4 fruit fly cellular contexts compared by ENCODE assay signal in genomic region chr3R:14285059-14285953, dm6.
TF ChIP-seq lines count a peak whose summit lies in the region.

No protein-coding gene starts in this region.

- TF ChIP-seq CTCF in whole organism, embryonic (GFP tag; optimal IDR thresholded peaks at IDR 0.05; lab: Kevin White, UChicago), result no peak

TF ChIP-seq in whole organism, adult, 20 proteins besides CTCF, POLR2A, EP300 and RAD21:
- TF ChIP-seq toe (GFP tag; optimal IDR thresholded peaks at IDR 0.05; lab: Kevin White, UChicago), result no peak
- peak; percentile 1 for TF ChIP-seq pad (GFP tag; optimal IDR thresholded peaks at IDR 0.05; lab: Kevin White, UChicago)
- TF ChIP-seq Mnt (GFP tag; optimal IDR thresholded peaks at IDR 0.05; lab: Kevin White, UChicago), result peak; percentile 37
- TF ChIP-seq CG33017 (tag; optimal IDR thresholded peaks at IDR 0.05; lab: Kevin White, UChicago), result no peak
- no peak for TF ChIP-seq Hr96 (GFP tag; optimal IDR thresholded peaks at IDR 0.05; lab: Kevin White, UChicago)
- no peak for TF ChIP-seq CG1620 (GFP tag; optimal IDR thresholded peaks at IDR 0.05; lab: Kevin White, UChicago)
- no peak for TF ChIP-seq CG11617 (GFP tag; optimal IDR thresholded peaks at IDR 0.05; lab: Kevin White, UChicago)
- TF ChIP-seq CG7101 (tag; optimal IDR thresholded peaks at IDR 0.05; lab: Kevin White, UChicago), result peak; percentile 9
- peak; percentile 96 for TF ChIP-seq kay (GFP tag; lab: Kevin White, UChicago; ENCODE audit: borderline replicate concordance)
- peak; percentile 39 for TF ChIP-seq CG7045 (GFP tag; optimal IDR thresholded peaks at IDR 0.05; lab: Kevin White, UChicago)
- no peak for TF ChIP-seq CG12768 (GFP tag; optimal IDR thresholded peaks at IDR 0.05; lab: Kevin White, UChicago)
- peak; percentile 58 for TF ChIP-seq CG5204 (GFP tag; optimal IDR thresholded peaks at IDR 0.05; lab: Kevin White, UChicago)
- peak; percentile 96 for TF ChIP-seq ovo (GFP tag; optimal IDR thresholded peaks at IDR 0.05; lab: Kevin White, UChicago)
- TF ChIP-seq cic (GFP tag; optimal IDR thresholded peaks at IDR 0.05; lab: Kevin White, UChicago), result peak; percentile 76
- TF ChIP-seq cnc (optimal IDR thresholded peaks at IDR 0.05; lab: Kevin White, UChicago), result no peak
- no peak for TF ChIP-seq tj (GFP tag; optimal IDR thresholded peaks at IDR 0.05; lab: Kevin White, UChicago)
- TF ChIP-seq Crg-1 (GFP tag; optimal IDR thresholded peaks at IDR 0.05; lab: Kevin White, UChicago), result no peak
- TF ChIP-seq bab1 (GFP tag; optimal IDR thresholded peaks at IDR 0.05; lab: Kevin White, UChicago), result no peak
- TF ChIP-seq Clk (GFP tag; optimal IDR thresholded peaks at IDR 0.05; lab: Kevin White, UChicago), result no peak
- peak; percentile 5 for TF ChIP-seq CG14711 (tag; optimal IDR thresholded peaks at IDR 0.05; lab: Kevin White, UChicago)

TF ChIP-seq in whole organism, embryonic, 481 proteins besides CTCF, POLR2A, EP300 and RAD21 (continues in another document):
- TF ChIP-seq CG13624 (GFP tag; optimal IDR thresholded peaks at IDR 0.05; lab: Kevin White, UChicago) (no peak), yki (optimal IDR thresholded peaks at IDR 0.05; lab: Kevin White, UChicago) (peak; percentile 2), tll (GFP tag; optimal IDR thresholded peaks at IDR 0.05; lab: Kevin White, UChicago) (no peak), cg (GFP tag; optimal IDR thresholded peaks at IDR 0.05; lab: Kevin White, UChicago) (peak; percentile 46), salm (tag; optimal IDR thresholded peaks at IDR 0.05; lab: Kevin White, UChicago) (peak; percentile 1), hkb (optimal IDR thresholded peaks at IDR 0.05; lab: Kevin White, UChicago) (no peak), hkb (GFP tag; IDR thresholded peaks at IDR 0.05; lab: Robert Waterston, UW) (no peak), sqz (GFP tag; optimal IDR thresholded peaks at IDR 0.05; lab: Kevin White, UChicago) (no peak), CG18262 (tag; optimal IDR thresholded peaks at IDR 0.05; lab: Kevin White, UChicago) (peak; percentile 10), bcd (GFP tag; optimal IDR thresholded peaks at IDR 0.05; lab: Kevin White, UChicago) (peak; percentile 18), CG11695 (GFP tag; IDR thresholded peaks at IDR 0.05; lab: Robert Waterston, UW) (no peak), CG33213 (GFP tag; optimal IDR thresholded peaks at IDR 0.05; lab: Kevin White, UChicago) (peak; percentile 5), sna (GFP tag; IDR thresholded peaks at IDR 0.05; lab: Robert Waterston, UW; ENCODE audit: partially characterized antibody) (no peak), Sox100B (GFP tag; optimal IDR thresholded peaks at IDR 0.05; lab: Kevin White, UChicago) (no peak), tio (GFP tag; optimal IDR thresholded peaks at IDR 0.05; lab: Kevin White, UChicago) (peak; percentile 34), sc (optimal IDR thresholded peaks at IDR 0.05; lab: Kevin White, UChicago) (no peak), sc (GFP tag; optimal IDR thresholded peaks at IDR 0.05; lab: Kevin White, UChicago) (peak; percentile 19), NC2β (GFP tag; optimal IDR thresholded peaks at IDR 0.05; lab: Kevin White, UChicago) (no peak), usp (GFP tag; optimal IDR thresholded peaks at IDR 0.05; lab: Kevin White, UChicago) (no peak), CG13894 (tag; optimal IDR thresholded peaks at IDR 0.05; lab: Kevin White, UChicago) (no peak), CG6654 (GFP tag; optimal IDR thresholded peaks at IDR 0.05; lab: Kevin White, UChicago) (no peak), CG7987 (GFP tag; optimal IDR thresholded peaks at IDR 0.05; lab: Kevin White, UChicago) (peak; percentile 14), CG3065 (GFP tag; optimal IDR thresholded peaks at IDR 0.05; lab: Kevin White, UChicago) (no peak), Oaz (GFP tag; IDR thresholded peaks at IDR 0.05; lab: Robert Waterston, UW) (no peak), tx (GFP tag; optimal IDR thresholded peaks at IDR 0.05; lab: Kevin White, UChicago) (no peak), Optix (GFP tag; IDR thresholded peaks at IDR 0.05; lab: Robert Waterston, UW) (no peak)

TF ChIP-seq in whole organism, prepupa, 60 proteins besides CTCF, POLR2A, EP300 and RAD21 (continues in another document):
- no peak for TF ChIP-seq acj6 (GFP tag; optimal IDR thresholded peaks at IDR 0.05; lab: Kevin White, UChicago)
- no peak for TF ChIP-seq net (GFP tag; optimal IDR thresholded peaks at IDR 0.05; lab: Kevin White, UChicago)
- no peak for TF ChIP-seq Sox14 (GFP tag; optimal IDR thresholded peaks at IDR 0.05; lab: Kevin White, UChicago)
- TF ChIP-seq Eip78C (GFP tag; lab: Kevin White, UChicago), result peak; percentile 61
- no peak for TF ChIP-seq Met (GFP tag; optimal IDR thresholded peaks at IDR 0.05; lab: Kevin White, UChicago)
- TF ChIP-seq Eip75B (GFP tag; optimal IDR thresholded peaks at IDR 0.05; lab: Kevin White, UChicago), result no peak
- TF ChIP-seq Ets96B (tag; optimal IDR thresholded peaks at IDR 0.05; lab: Kevin White, UChicago), result no peak
- no peak for TF ChIP-seq CG10631 (GFP tag; optimal IDR thresholded peaks at IDR 0.05; lab: Kevin White, UChicago)
- no peak for TF ChIP-seq fd59A (GFP tag; optimal IDR thresholded peaks at IDR 0.05; lab: Kevin White, UChicago)
- no peak for TF ChIP-seq CG31627 (GFP tag; optimal IDR thresholded peaks at IDR 0.05; lab: Kevin White, UChicago)
- TF ChIP-seq fkh (GFP tag; optimal IDR thresholded peaks at IDR 0.05; lab: Kevin White, UChicago), result peak; percentile 85
- TF ChIP-seq dac (GFP tag; optimal IDR thresholded peaks at IDR 0.05; lab: Kevin White, UChicago), result no peak
- TF ChIP-seq CG34406 (GFP tag; optimal IDR thresholded peaks at IDR 0.05; lab: Kevin White, UChicago), result no peak
- peak; percentile 19 for TF ChIP-seq CG32006 (GFP tag; optimal IDR thresholded peaks at IDR 0.05; lab: Kevin White, UChicago)
- TF ChIP-seq CG11762 (GFP tag; optimal IDR thresholded peaks at IDR 0.05; lab: Kevin White, UChicago; ENCODE audit: insufficient read depth), result no peak
- no peak for TF ChIP-seq CG11294 (GFP tag; IDR thresholded peaks at IDR 0.05; lab: Robert Waterston, UW)
- TF ChIP-seq vri (GFP tag; optimal IDR thresholded peaks at IDR 0.05; lab: Kevin White, UChicago), result no peak
- TF ChIP-seq Lpt (GFP tag; optimal IDR thresholded peaks at IDR 0.05; lab: Kevin White, UChicago), result no peak
- TF ChIP-seq ss (GFP tag; optimal IDR thresholded peaks at IDR 0.05; lab: Kevin White, UChicago), result no peak
- TF ChIP-seq CG6792 (GFP tag; optimal IDR thresholded peaks at IDR 0.05; lab: Kevin White, UChicago), result no peak
- no peak for TF ChIP-seq Eip93F (GFP tag; optimal IDR thresholded peaks at IDR 0.05; lab: Kevin White, UChicago)
- TF ChIP-seq CG8119 (GFP tag; IDR thresholded peaks at IDR 0.05; lab: Robert Waterston, UW), result no peak
- no peak for TF ChIP-seq CG10669 (GFP tag; optimal IDR thresholded peaks at IDR 0.05; lab: Kevin White, UChicago)
- TF ChIP-seq CG3032 (tag; optimal IDR thresholded peaks at IDR 0.05; lab: Kevin White, UChicago), result no peak
- peak; percentile 33 for TF ChIP-seq Hr4 (GFP tag; optimal IDR thresholded peaks at IDR 0.05; lab: Kevin White, UChicago)
- no peak for TF ChIP-seq CG6276 (GFP tag; optimal IDR thresholded peaks at IDR 0.05; lab: Kevin White, UChicago)
- TF ChIP-seq CG15336 (GFP tag; IDR thresholded peaks at IDR 0.05; lab: Robert Waterston, UW), result no peak
- TF ChIP-seq lz (GFP tag; optimal IDR thresholded peaks at IDR 0.05; lab: Kevin White, UChicago), result no peak

TF ChIP-seq in whole organism, wandering third instar larva, 38 proteins besides CTCF, POLR2A, EP300 and RAD21:
- TF ChIP-seq Dif (GFP tag; optimal IDR thresholded peaks at IDR 0.05; lab: Kevin White, UChicago; ENCODE audit: partially characterized antibody), result peak; percentile 34
- TF ChIP-seq CrebA (GFP tag; optimal IDR thresholded peaks at IDR 0.05; lab: Kevin White, UChicago; ENCODE audit: borderline replicate concordance), result no peak
- TF ChIP-seq foxo (GFP tag; optimal IDR thresholded peaks at IDR 0.05; lab: Kevin White, UChicago), result peak in 1 of 2 experiments; percentile 2
TF ChIP-seq in whole organism, wandering third instar larva: peak in this region for 2.
